Worm (Caenorhabditis elegans) whole organism, mixed stage, embryonic: ENCODE data around the gene osm-6.

Source experiments
- M03D4.4 ChIP-seq: sonication (generic microtip); optimal IDR thresholded peaks from 2 replicates; lab custom pipeline; 2017; ENCODE audit warnings: mild to moderate bottlenecking, missing genetic modification characterization, missing compliant biosample characterization
- bed-3 ChIP-seq: fragments of 200-800 bp; sonication (Bioruptor generic); optimal IDR thresholded peaks from 3 replicates; lab custom pipeline; 2018; ENCODE audit warnings: mild to moderate bottlenecking, missing genetic modification characterization, moderate library complexity, missing compliant biosample characterization
- blmp-1 ChIP-seq: fragments of 150-350 bp; optimal IDR thresholded peaks from 2 replicates; lab custom pipeline; 2014; ENCODE audit warnings: missing biosample characterization, missing genetic modification characterization
- ceh-39 ChIP-seq: fragments of 150-350 bp; optimal IDR thresholded peaks from 2 replicates; lab custom pipeline; 2014; ENCODE audit warnings: missing biosample characterization, missing genetic modification characterization
- ceh-83 ChIP-seq: fragments of 200-800 bp; sonication (Bioruptor generic); optimal IDR thresholded peaks from 2 replicates; lab custom pipeline; 2018; ENCODE audit warnings: mild to moderate bottlenecking, missing genetic modification characterization, missing compliant biosample characterization
- ces-1 ChIP-seq: fragments of 150-350 bp; optimal IDR thresholded peaks from 2 replicates; lab custom pipeline; 2014; ENCODE audit warnings: missing biosample characterization, missing genetic modification reagents, missing genetic modification characterization
- cnd-1 ChIP-seq: fragments of 200-800 bp; sonication (Bioruptor generic); optimal IDR thresholded peaks from 2 replicates; lab custom pipeline; 2018; ENCODE audit warnings: mild to moderate bottlenecking, missing genetic modification characterization, missing compliant biosample characterization
- drap-1 ChIP-seq: fragments of 200-800 bp; sonication (Bioruptor generic); optimal IDR thresholded peaks from 3 replicates; lab custom pipeline; 2018; ENCODE audit warnings: mild to moderate bottlenecking, missing genetic modification characterization, missing compliant biosample characterization
- elt-1 ChIP-seq: sonication (generic microtip); optimal IDR thresholded peaks from 2 replicates; lab custom pipeline; 2017; ENCODE audit warnings: missing genetic modification characterization, mild to moderate bottlenecking, missing compliant biosample characterization, antibody characterized with exemption, moderate library complexity, borderline replicate concordance; ENCODE audit not compliant: insufficient read depth
- elt-3 ChIP-seq: fragments of 150-350 bp; optimal IDR thresholded peaks from 2 replicates; lab custom pipeline; 2014; ENCODE audit warnings: missing biosample characterization, missing genetic modification characterization
- flh-1 ChIP-seq: fragments of 200-800 bp; sonication (Bioruptor generic); optimal IDR thresholded peaks from 2 replicates; lab custom pipeline; 2018; ENCODE audit warnings: mild to moderate bottlenecking, missing genetic modification characterization, moderate library complexity, missing compliant biosample characterization
- ham-2 ChIP-seq: fragments of 200-800 bp; sonication (Bioruptor generic); optimal IDR thresholded peaks from 2 replicates; lab custom pipeline; 2018; ENCODE audit warnings: mild to moderate bottlenecking, missing genetic modification characterization, missing compliant biosample characterization
- hlh-1 ChIP-seq: fragments of 150-350 bp; optimal IDR thresholded peaks from 2 replicates; lab custom pipeline; 2014; ENCODE audit warnings: missing biosample characterization, missing genetic modification reagents, missing genetic modification characterization
- lin-13 ChIP-seq: fragments of 150-350 bp; optimal IDR thresholded peaks from 2 replicates; lab custom pipeline; 2014; ENCODE audit warnings: missing biosample characterization, missing genetic modification characterization
- lin-32 ChIP-seq: fragments of 200-800 bp; sonication (Bioruptor generic); optimal IDR thresholded peaks from 2 replicates; lab custom pipeline; 2018; ENCODE audit warnings: mild to moderate bottlenecking, missing genetic modification characterization, missing compliant biosample characterization
- lsy-2 ChIP-seq: fragments of 150-350 bp; optimal IDR thresholded peaks from 2 replicates; lab custom pipeline; 2014; ENCODE audit warnings: missing biosample characterization, missing genetic modification characterization
- mab-5 ChIP-seq: fragments of 150-350 bp; optimal IDR thresholded peaks from 2 replicates; lab custom pipeline; 2014; ENCODE audit warnings: missing biosample characterization, missing genetic modification characterization
- mep-1 ChIP-seq: fragments of 150-350 bp; optimal IDR thresholded peaks from 2 replicates; lab custom pipeline; 2017; ENCODE audit warnings: missing biosample characterization, missing genetic modification reagents, missing genetic modification characterization, inconsistent platforms
- mls-2 ChIP-seq: sonication (generic microtip); optimal IDR thresholded peaks from 2 replicates; lab custom pipeline; 2016; ENCODE audit warnings: mild to moderate bottlenecking, missing genetic modification characterization, moderate library complexity, missing compliant biosample characterization
- nhr-12 ChIP-seq: fragments of 150-350 bp; optimal IDR thresholded peaks from 2 replicates; lab custom pipeline; 2014; ENCODE audit warnings: missing biosample characterization, missing genetic modification characterization
- nhr-2 ChIP-seq: fragments of 150-350 bp; optimal IDR thresholded peaks from 2 replicates; lab custom pipeline; 2014; ENCODE audit warnings: missing biosample characterization, missing genetic modification characterization
- nhr-237 ChIP-seq: fragments of 150-350 bp; optimal IDR thresholded peaks from 2 replicates; lab custom pipeline; 2014; ENCODE audit warnings: missing biosample characterization, missing genetic modification characterization
- nhr-28 ChIP-seq: fragments of 150-350 bp; optimal IDR thresholded peaks from 2 replicates; lab custom pipeline; 2014; ENCODE audit warnings: missing biosample characterization, missing genetic modification characterization
- nhr-76 ChIP-seq: sonication (generic microtip); optimal IDR thresholded peaks from 2 replicates; lab custom pipeline; 2017; ENCODE audit warnings: missing biosample characterization, missing genetic modification characterization
- pha-4 ChIP-seq: fragments of 150-350 bp; optimal IDR thresholded peaks from 2 replicates; lab custom pipeline; 2018; ENCODE audit warnings: missing biosample characterization, missing genetic modification reagents, missing genetic modification characterization
- sem-2 ChIP-seq: fragments of 200-800 bp; sonication (Bioruptor generic); optimal IDR thresholded peaks from 2 replicates; lab custom pipeline; 2018; ENCODE audit warnings: mild to moderate bottlenecking, missing genetic modification characterization, missing compliant biosample characterization
- snpc-4 ChIP-seq: fragments of 150-350 bp; optimal IDR thresholded peaks from 2 replicates; lab custom pipeline; 2014; ENCODE audit warnings: missing biosample characterization, missing genetic modification characterization
- sptf-1 ChIP-seq: sonication (generic microtip); optimal IDR thresholded peaks from 2 replicates; lab custom pipeline; 2017; ENCODE audit warnings: mild to moderate bottlenecking, missing genetic modification characterization, moderate library complexity, missing compliant biosample characterization
- tbx-8 ChIP-seq: fragments of 200-800 bp; sonication (Bioruptor generic); optimal IDR thresholded peaks from 2 replicates; lab custom pipeline; 2018; ENCODE audit warnings: mild to moderate bottlenecking, missing genetic modification characterization, moderate library complexity, missing compliant biosample characterization
- unc-120 ChIP-seq: sonication (generic microtip); optimal IDR thresholded peaks from 2 replicates; lab custom pipeline; 2017; ENCODE audit warnings: missing genetic modification characterization, missing compliant biosample characterization; ENCODE audit not compliant: poor library complexity, severe bottlenecking
- unc-39 ChIP-seq: fragments of 150-350 bp; optimal IDR thresholded peaks from 2 replicates; lab custom pipeline; 2014; ENCODE audit warnings: missing biosample characterization, missing genetic modification characterization
- unc-62 ChIP-seq: fragments of 150-350 bp; optimal IDR thresholded peaks from 2 replicates; lab custom pipeline; 2014; ENCODE audit warnings: missing biosample characterization, missing genetic modification reagents, missing genetic modification characterization
- zip-8 ChIP-seq: fragments of 150-350 bp; optimal IDR thresholded peaks from 2 replicates; lab custom pipeline; 2014; ENCODE audit warnings: missing biosample characterization, missing genetic modification characterization
- ztf-11 ChIP-seq: fragments of 150-350 bp; optimal IDR thresholded peaks from 2 replicates; lab custom pipeline; 2014; ENCODE audit warnings: missing biosample characterization, missing genetic modification characterization

osm-6 gene

ce11 chrV:11942325-11942724 is 15.1 kb upstream of the osm-6 start, which contains the start of gene F58H1.6:
Gene F58H1.6, plus strand, starts transcription at chrV:11942625.
- TF ChIP-seq flh-1 (GFP tag; lab: Kevin White, UChicago) (no peak), nhr-76 (tag; lab: Kevin White, UChicago) (no peak), drap-1 (GFP tag; lab: Kevin White, UChicago) (no peak), lin-13 (tag; lab: Kevin White, UChicago) (no peak), M03D4.4 (no peak), ztf-11 (no peak), ces-1 (GFP tag; lab: Kevin White, UChicago) (no peak), blmp-1 (tag; lab: Kevin White, UChicago) (no peak), unc-39 (tag; lab: Kevin White, UChicago) (no peak)

DNA sequence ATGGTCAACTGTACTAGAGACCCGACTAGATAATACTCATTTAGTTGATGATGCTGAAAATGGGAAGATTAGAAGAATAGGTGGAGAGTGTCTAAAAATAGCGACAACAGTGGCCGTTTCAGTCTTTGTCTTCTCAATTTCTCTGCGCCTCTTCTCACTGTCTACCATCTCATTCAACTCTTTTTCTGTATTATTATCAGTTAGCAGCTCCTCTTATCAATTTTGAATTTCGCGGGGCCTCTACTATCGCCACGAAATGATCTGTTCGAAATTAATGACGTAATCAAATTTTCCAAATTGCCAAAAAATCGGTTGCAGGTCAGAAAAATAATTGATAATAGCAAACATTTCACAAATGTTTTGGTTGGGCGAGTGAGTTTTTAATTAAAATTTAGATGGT is 14.4 kb upstream of the osm-6 start:
- TF ChIP-seq nhr-12 (tag; lab: Kevin White, UChicago) (no peak), unc-39 (tag; lab: Kevin White, UChicago) (no peak), nhr-28 (no peak), sem-2 (GFP tag; lab: Kevin White, UChicago) (no peak), flh-1 (GFP tag; lab: Kevin White, UChicago) (no peak), zip-8 (tag; lab: Kevin White, UChicago) (peak; percentile 68), mep-1 (tag; lab: Kevin White, UChicago) (no peak), elt-1 (tag; lab: Kevin White, UChicago) (no peak)
- TF ChIP-seq, all 35 proteins: peak for 1

DNA sequence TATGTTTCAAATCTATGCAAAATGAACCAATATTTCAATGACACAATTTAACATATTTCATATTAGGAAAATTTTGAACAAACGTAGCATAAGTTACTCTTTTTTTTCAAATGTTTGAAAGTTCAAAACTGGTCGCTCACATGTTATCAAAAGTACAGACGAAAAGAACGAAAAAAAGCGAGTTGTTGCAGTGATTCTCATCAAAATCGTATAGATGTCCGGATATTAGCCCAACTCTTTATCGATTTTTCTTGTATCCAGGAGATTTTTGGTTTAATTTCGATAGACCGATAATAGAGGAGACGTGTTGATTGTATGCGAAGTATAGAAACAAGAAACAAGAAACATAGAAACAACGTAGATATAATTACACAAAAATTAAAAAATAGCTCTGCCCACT is 13.1 kb upstream of the osm-6 start:
- TF ChIP-seq unc-62 (GFP tag; lab: Kevin White, UChicago) (no peak), hlh-1 (no peak), M03D4.4 (no peak), nhr-2 (tag; lab: Kevin White, UChicago) (no peak)

DNA sequence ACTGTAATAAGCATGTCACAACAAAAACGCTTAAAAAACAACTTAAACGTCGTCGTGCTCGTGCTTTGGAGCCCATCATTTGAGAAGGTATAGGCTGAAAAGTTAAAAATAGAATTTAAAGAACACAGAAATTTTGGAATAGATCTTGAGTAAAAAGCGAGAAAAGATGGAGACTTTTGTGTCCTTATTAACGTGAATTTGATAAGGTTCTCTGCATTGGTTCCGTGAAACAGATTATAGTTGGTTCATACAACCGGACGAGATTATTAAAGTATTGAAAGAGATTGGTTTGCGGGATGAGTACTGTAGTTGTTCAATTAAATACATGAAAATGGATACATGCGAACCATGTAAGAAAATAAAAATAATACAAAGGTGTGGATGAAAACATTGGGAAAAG is 10.5 kb upstream of the osm-6 start, which contains the start of gene gpla-1:
Gene gpla-1 (minus strand): TSS at position 101 of the 400 bp plus-strand sequence.
- no peak for TF ChIP-seq nhr-237 (tag; lab: Kevin White, UChicago)
- TF ChIP-seq sptf-1: no peak
- TF ChIP-seq zip-8 (tag; lab: Kevin White, UChicago): no peak
- no peak for TF ChIP-seq nhr-12 (tag; lab: Kevin White, UChicago)
- TF ChIP-seq tbx-8 (GFP tag; lab: Kevin White, UChicago): no peak
- no peak for TF ChIP-seq unc-62 (GFP tag; lab: Kevin White, UChicago)
- TF ChIP-seq lin-13 (tag; lab: Kevin White, UChicago): no peak
- TF ChIP-seq cnd-1: no peak
- no peak for TF ChIP-seq mep-1 (tag; lab: Kevin White, UChicago)
- TF ChIP-seq drap-1 (GFP tag; lab: Kevin White, UChicago): no peak

- TF ChIP-seq bed-3 (GFP tag; lab: Kevin White, UChicago) (no peak), tbx-8 (GFP tag; lab: Kevin White, UChicago) (no peak), nhr-12 (tag; lab: Kevin White, UChicago) (no peak), mls-2 (tag; lab: Kevin White, UChicago) (no peak), ceh-83 (no peak), nhr-237 (tag; lab: Kevin White, UChicago) (no peak), hlh-1 (no peak), lin-32 (no peak), ces-1 (GFP tag; lab: Kevin White, UChicago) (no peak), ham-2 (no peak)
Observed at ce11 chrV:11934848-11935247, 7.6 kb upstream of the osm-6 start, which contains the start of gene F58H1.8. Gene F58H1.8, plus strand, starts transcription at chrV:11935148.

DNA sequence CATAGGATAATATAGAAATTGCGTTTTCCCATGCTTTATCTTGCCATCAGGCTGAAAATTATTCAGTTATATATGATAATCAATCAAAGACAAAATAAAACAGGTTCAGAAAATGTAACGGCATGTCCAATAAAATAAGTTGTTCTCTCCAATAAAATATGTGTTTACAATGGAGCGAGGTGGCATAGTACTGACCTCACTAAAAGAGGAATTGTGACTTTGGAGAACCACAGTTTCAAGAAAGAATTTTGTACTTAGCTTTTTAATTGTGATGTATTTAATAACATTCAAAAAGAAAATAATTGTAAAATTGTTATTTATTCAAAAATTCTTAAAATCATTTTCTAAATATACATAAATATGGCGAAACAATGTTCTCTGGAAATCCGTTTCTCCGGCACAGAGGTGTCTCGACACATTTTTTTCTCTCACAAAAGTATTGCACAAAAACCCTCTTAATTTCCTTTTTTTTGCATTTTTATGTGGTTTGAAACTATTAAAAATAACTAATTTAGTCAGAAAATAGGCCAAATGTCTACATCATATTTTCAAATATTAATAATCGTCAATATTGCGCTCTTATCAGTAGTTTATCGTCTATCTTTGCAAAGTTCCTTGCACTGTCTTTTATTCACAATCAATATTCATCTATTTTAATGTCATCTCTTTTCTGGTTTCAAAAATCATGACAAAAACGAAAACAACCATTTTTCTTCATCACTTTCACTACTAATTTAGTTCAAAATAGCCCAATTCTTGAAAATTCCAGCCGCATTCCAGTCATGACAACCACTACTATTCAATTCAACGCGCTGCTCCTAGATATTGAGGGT is 6.2 kb upstream of the osm-6 start, which contains the start of the genes aman-2 and F58H1.3:
Gene aman-2 (minus strand): TSS at position 51 of the 833 bp plus-strand sequence.
Gene F58H1.3 (plus strand): TSS at position 783 of the 833 bp plus-strand sequence.
- TF ChIP-seq nhr-12 (tag; lab: Kevin White, UChicago) (no peak), pha-4 (tag; lab: Kevin White, UChicago) (no peak), mep-1 (tag; lab: Kevin White, UChicago) (peak; percentile 46), nhr-2 (tag; lab: Kevin White, UChicago) (no peak), tbx-8 (GFP tag; lab: Kevin White, UChicago) (no peak), zip-8 (tag; lab: Kevin White, UChicago) (no peak), unc-62 (GFP tag; lab: Kevin White, UChicago) (no peak), ceh-39 (tag; lab: Kevin White, UChicago) (peak; percentile 44), mab-5 (tag; lab: Kevin White, UChicago) (no peak), drap-1 (GFP tag; lab: Kevin White, UChicago) (no peak), blmp-1 (tag; lab: Kevin White, UChicago) (no peak), flh-1 (GFP tag; lab: Kevin White, UChicago) (no peak), nhr-76 (tag; lab: Kevin White, UChicago) (no peak), sptf-1 (peak; percentile 55), mls-2 (tag; lab: Kevin White, UChicago) (no peak), ces-1 (GFP tag; lab: Kevin White, UChicago) (peak; percentile 44), lin-13 (tag; lab: Kevin White, UChicago) (no peak), nhr-237 (tag; lab: Kevin White, UChicago) (peak; percentile 81), cnd-1 (peak; percentile 51), snpc-4 (no peak), lin-32 (peak; percentile 3), sem-2 (GFP tag; lab: Kevin White, UChicago) (no peak), unc-120 (tag; lab: Kevin White, UChicago) (no peak), ham-2 (no peak), elt-3 (tag; lab: Kevin White, UChicago) (no peak), bed-3 (GFP tag; lab: Kevin White, UChicago) (peak; percentile 8), ztf-11 (no peak), lsy-2 (tag; lab: Kevin White, UChicago) (peak; percentile 31)
